Worm (Caenorhabditis elegans) whole organism, early embryonic: ENCODE measurements around the gene fbxb-72.

Experiments
- aly-1 ChIP-seq: sonication (generic microtip); optimal IDR thresholded peaks from 2 replicates; lab custom pipeline; 2016; ENCODE audit warnings: missing genetic modification characterization, missing compliant biosample characterization
- ama-1 ChIP-seq: fragments of 150-350 bp; optimal IDR thresholded peaks from 2 replicates; lab custom pipeline; 2014
- ets-7 ChIP-seq: sonication (generic microtip); optimal IDR thresholded peaks from 2 replicates; lab custom pipeline; 2016; ENCODE audit warnings: missing genotype, missing genetic modification characterization, missing compliant biosample characterization
- flt-1 ChIP-seq: fragments of 200-800 bp; sonication (Bioruptor generic); IDR thresholded peaks from 2 replicates; pipeline ENCODE4 v1.3.6; 2022; ENCODE audit warnings: missing genetic modification characterization, missing compliant biosample characterization
- hmg-4 ChIP-seq: fragments of 200-800 bp; sonication (Bioruptor generic); optimal IDR thresholded peaks from 2 replicates; lab custom pipeline; 2018; ENCODE audit warnings: mild to moderate bottlenecking, missing genetic modification characterization, missing compliant biosample characterization
- pes-1 ChIP-seq: fragments of 200-800 bp; sonication (Bioruptor generic); IDR thresholded peaks from 2 replicates; pipeline ENCODE4 v1.3.6; 2022; ENCODE audit warnings: missing genetic modification reagents, missing genetic modification characterization, missing compliant biosample characterization
- scrt-1 ChIP-seq: fragments of 200-800 bp; sonication (Bioruptor generic); IDR thresholded peaks from 2 replicates; pipeline ENCODE4 v1.3.6; 2022; ENCODE audit warnings: missing genetic modification characterization, missing compliant biosample characterization
- sea-1 ChIP-seq: fragments of 200-800 bp; sonication (Bioruptor generic); conservative IDR thresholded peaks from 2 replicates; pipeline ENCODE4 v1.3.6; 2022; ENCODE audit warnings: missing genetic modification characterization, missing compliant biosample characterization
- tra-4 ChIP-seq: sonication (generic microtip); optimal IDR thresholded peaks from 2 replicates; lab custom pipeline; 2017; ENCODE audit warnings: missing genetic modification characterization, missing compliant biosample characterization

ce11 chrV:689538-689937, 34.2 kb downstream of the fbxb-72 start:
- TF ChIP-seq scrt-1 (GFP tag; lab: Robert Waterston, UW): no peak
- no peak for TF ChIP-seq sea-1 (GFP tag; lab: Robert Waterston, UW)
- no peak for TF ChIP-seq ama-1
- TF ChIP-seq pes-1 (GFP tag; lab: Robert Waterston, UW): no peak
- TF ChIP-seq tra-4 (tag; lab: Kevin White, UChicago): no peak
- no peak for TF ChIP-seq aly-1 (tag; lab: Kevin White, UChicago)
- TF ChIP-seq ets-7 (tag; lab: Kevin White, UChicago): no peak
- no peak for TF ChIP-seq hmg-4 (GFP tag; lab: Kevin White, UChicago)
- no peak for TF ChIP-seq flt-1 (GFP tag; lab: Robert Waterston, UW)
